Worm (Caenorhabditis elegans) whole organism, young adult: Measurements from ENCODE around the gene F35H10.3.
A peak's percentile ranks its signal among the peaks of the same experiment; 100 is the strongest.

Experiments
- C06A6.2 ChIP-seq: fragments of 200-800 bp; sonication (Bioruptor generic); conservative IDR thresholded peaks from 2 replicates; pipeline ENCODE4 v1.3.6; 2022; ENCODE audit warnings: missing genetic modification characterization, missing compliant biosample characterization
- F10E7.11 ChIP-seq: sonication (generic microtip); optimal IDR thresholded peaks from 2 replicates; lab custom pipeline; 2017; ENCODE audit warnings: mild to moderate bottlenecking, missing genetic modification characterization, moderate library complexity, missing compliant biosample characterization
- F23B12.7 ChIP-seq: sonication (generic microtip); optimal IDR thresholded peaks from 2 replicates; lab custom pipeline; 2017; ENCODE audit warnings: missing genetic modification characterization, mild to moderate bottlenecking, missing compliant biosample characterization, antibody characterized with exemption, moderate library complexity; ENCODE audit not compliant: insufficient read depth
- F33H1.4 ChIP-seq: fragments of 200-800 bp; sonication (Bioruptor generic); IDR thresholded peaks from 2 replicates; pipeline ENCODE4 v1.3.6; 2022; ENCODE audit warnings: missing genetic modification reagents, missing genetic modification characterization, missing compliant biosample characterization
- F49E8.2 ChIP-seq: sonication (generic microtip); optimal IDR thresholded peaks from 3 replicates; lab custom pipeline; 2017; ENCODE audit warnings: missing genetic modification characterization, mild to moderate bottlenecking, missing compliant biosample characterization, antibody characterized with exemption, moderate library complexity; ENCODE audit not compliant: insufficient read depth
- F52B5.7 ChIP-seq: sonication (generic microtip); optimal IDR thresholded peaks from 2 replicates; lab custom pipeline; 2016; ENCODE audit warnings: mild to moderate bottlenecking, missing genetic modification characterization, missing compliant biosample characterization
- F57A8.1 ChIP-seq: fragments of 200-800 bp; sonication (Bioruptor generic); optimal IDR thresholded peaks from 2 replicates; lab custom pipeline; 2018; ENCODE audit warnings: mild to moderate bottlenecking, missing genetic modification characterization, moderate library complexity, missing compliant biosample characterization
- K12H6.12 ChIP-seq: fragments of 200-800 bp; sonication (Bioruptor generic); optimal IDR thresholded peaks from 2 replicates; lab custom pipeline; 2018; ENCODE audit warnings: mild to moderate bottlenecking, missing genetic modification characterization, missing compliant biosample characterization
- Y53G8AR.9 ChIP-seq: fragments of 200-800 bp; sonication (Bioruptor generic); conservative IDR thresholded peaks from 2 replicates; pipeline ENCODE4 v1.3.6; 2022; ENCODE audit warnings: missing genetic modification reagents, missing genetic modification characterization, missing compliant biosample characterization
- aptf-2 ChIP-seq: fragments of 200-800 bp; sonication (Bioruptor generic); conservative IDR thresholded peaks from 2 replicates; pipeline ENCODE4 v1.3.6; 2022; ENCODE audit warnings: missing genetic modification reagents, missing genetic modification characterization, missing compliant biosample characterization
- aptf-3 ChIP-seq: fragments of 200-800 bp; sonication (Bioruptor generic); IDR thresholded peaks from 2 replicates; pipeline ENCODE4 v1.3.6; 2022; ENCODE audit warnings: missing genetic modification characterization, missing compliant biosample characterization
- cebp-1 ChIP-seq, 2 experiments: fragments of 200-800 bp in 1 of 2; sonication (Bioruptor generic) in 1 of 2; sonication (generic microtip) in 1 of 2; IDR thresholded peaks in 1 of 2; optimal IDR thresholded peaks in 1 of 2; 2 replicates each; pipeline versions ENCODE4 v1.3.6 to Lab custom; 2017 to 2022; ENCODE audit warnings: missing compliant biosample characterization in 2 of 2, missing genetic modification characterization in 2 of 2, mild to moderate bottlenecking in 1 of 2, missing genetic modification reagents in 1 of 2, moderate library complexity in 1 of 2
- cebp-2 ChIP-seq: fragments of 200-800 bp; sonication (Bioruptor generic); IDR thresholded peaks from 2 replicates; pipeline ENCODE4 v1.3.6; 2022; ENCODE audit warnings: missing genetic modification characterization, missing compliant biosample characterization
- ceh-40 ChIP-seq: fragments of 200-800 bp; sonication (Bioruptor generic); IDR thresholded peaks from 2 replicates; pipeline ENCODE4 v1.3.6; 2022; ENCODE audit warnings: missing genetic modification characterization, missing compliant biosample characterization
- ceh-91 ChIP-seq: fragments of 200-800 bp; sonication (Bioruptor generic); IDR thresholded peaks from 2 replicates; pipeline ENCODE4 v1.3.6; 2022; ENCODE audit warnings: missing genetic modification reagents, missing genetic modification characterization, missing compliant biosample characterization
- chd-7 ChIP-seq: sonication (generic microtip); optimal IDR thresholded peaks from 2 replicates; lab custom pipeline; 2016; ENCODE audit warnings: mild to moderate bottlenecking, missing genetic modification characterization, moderate library complexity, missing compliant biosample characterization
- egl-44 ChIP-seq: fragments of 200-800 bp; sonication (Bioruptor generic); IDR thresholded peaks from 2 replicates; pipeline ENCODE4 v1.3.6; 2022; ENCODE audit warnings: missing genetic modification reagents, missing genetic modification characterization, missing compliant biosample characterization
- egrh-3 ChIP-seq: fragments of 200-800 bp; sonication (Bioruptor generic); IDR thresholded peaks from 2 replicates; pipeline ENCODE4 v1.3.6; 2022; ENCODE audit warnings: missing genetic modification reagents, missing genetic modification characterization, missing compliant biosample characterization
- ets-4 ChIP-seq: fragments of 200-800 bp; sonication (Bioruptor generic); optimal IDR thresholded peaks from 2 replicates; lab custom pipeline; 2018; ENCODE audit warnings: mild to moderate bottlenecking, missing genetic modification characterization, missing compliant biosample characterization
- fkh-3 ChIP-seq: sonication (generic microtip); optimal IDR thresholded peaks from 2 replicates; lab custom pipeline; 2016; ENCODE audit warnings: mild to moderate bottlenecking, missing genetic modification characterization, missing compliant biosample characterization
- hlh-12 ChIP-seq: sonication (generic microtip); optimal IDR thresholded peaks from 2 replicates; lab custom pipeline; 2016; ENCODE audit warnings: missing genetic modification characterization, missing compliant biosample characterization
- hlh-26 ChIP-seq: fragments of 200-800 bp; sonication (Bioruptor generic); conservative IDR thresholded peaks from 2 replicates; pipeline ENCODE4 v1.3.6; 2022; ENCODE audit warnings: missing genetic modification reagents, missing genetic modification characterization, missing compliant biosample characterization
- hmg-1.2 ChIP-seq: fragments of 200-800 bp; sonication (Bioruptor generic); IDR thresholded peaks from 2 replicates; pipeline ENCODE4 v1.3.6; 2022; ENCODE audit warnings: missing genetic modification reagents, missing genetic modification characterization, missing compliant biosample characterization
- let-526 ChIP-seq: fragments of 200-800 bp; sonication (Bioruptor generic); IDR thresholded peaks from 2 replicates; pipeline ENCODE4 v1.3.6; 2022; ENCODE audit warnings: missing genetic modification reagents, missing genetic modification characterization, missing compliant biosample characterization
- let-607 ChIP-seq, 2 experiments: fragments of 200-800 bp in 1 of 2; sonication (Bioruptor generic) in 1 of 2; sonication (generic microtip) in 1 of 2; optimal IDR thresholded peaks; 2 replicates each; lab custom pipeline; 2016 to 2018; ENCODE audit warnings: mild to moderate bottlenecking in 2 of 2, missing compliant biosample characterization in 2 of 2, missing genetic modification characterization in 2 of 2, moderate library complexity in 2 of 2, missing genotype in 1 of 2
- lin-40 ChIP-seq: sonication (generic microtip); optimal IDR thresholded peaks from 2 replicates; lab custom pipeline; 2016; ENCODE audit warnings: missing genetic modification characterization, mild to moderate bottlenecking, missing compliant biosample characterization, missing genotype, missing genetic modification reagents
- lir-1 ChIP-seq: fragments of 200-800 bp; sonication (Bioruptor generic); conservative IDR thresholded peaks from 2 replicates; pipeline ENCODE4 v1.3.6; 2022; ENCODE audit warnings: missing genetic modification reagents, missing genetic modification characterization, missing compliant biosample characterization
- madf-6 ChIP-seq: fragments of 200-800 bp; sonication (Bioruptor generic); IDR thresholded peaks from 2 replicates; pipeline ENCODE4 v1.3.6; 2022; ENCODE audit warnings: missing genetic modification reagents, missing genetic modification characterization, missing compliant biosample characterization
- madf-8 ChIP-seq: fragments of 200-800 bp; sonication (Bioruptor generic); conservative IDR thresholded peaks from 2 replicates; pipeline ENCODE4 v1.3.6; 2022; ENCODE audit warnings: missing genetic modification reagents, missing genetic modification characterization, missing compliant biosample characterization
- nfyb-1 ChIP-seq: fragments of 200-800 bp; sonication (Bioruptor generic); IDR thresholded peaks from 2 replicates; pipeline ENCODE4 v1.3.6; 2022; ENCODE audit warnings: missing genetic modification reagents, missing genetic modification characterization, missing compliant biosample characterization
- nhr-120 ChIP-seq: fragments of 200-800 bp; sonication (Bioruptor generic); IDR thresholded peaks from 2 replicates; pipeline ENCODE4 v1.3.6; 2022; ENCODE audit warnings: missing genetic modification characterization, missing compliant biosample characterization
- nhr-179 ChIP-seq: sonication (generic microtip); optimal IDR thresholded peaks from 2 replicates; lab custom pipeline; 2016; ENCODE audit warnings: mild to moderate bottlenecking, missing genetic modification characterization, missing compliant biosample characterization
- nhr-80 ChIP-seq: sonication (generic microtip); optimal IDR thresholded peaks from 2 replicates; lab custom pipeline; 2016; ENCODE audit warnings: missing genetic modification characterization, missing compliant biosample characterization
- pbrm-1 ChIP-seq: fragments of 200-800 bp; sonication (Bioruptor generic); IDR thresholded peaks from 2 replicates; pipeline ENCODE4 v1.3.6; 2022; ENCODE audit warnings: missing genetic modification reagents, missing genetic modification characterization, missing compliant biosample characterization
- pha-4 ChIP-seq: fragments of 150-350 bp; sonication (generic microtip); optimal IDR thresholded peaks from 2 replicates; lab custom pipeline; 2014; ENCODE audit warnings: missing biosample characterization, missing genetic modification reagents, missing genetic modification characterization
- repo-1 ChIP-seq: sonication (generic microtip); optimal IDR thresholded peaks from 2 replicates; lab custom pipeline; 2017; ENCODE audit warnings: mild to moderate bottlenecking, missing genetic modification characterization, missing compliant biosample characterization
- rpc-1 ChIP-seq, 2 experiments: fragments of 150-350 bp in 1 of 2; sonication (generic microtip) in 1 of 2; optimal IDR thresholded peaks; 2 replicates each; lab custom pipeline; 2014 to 2018; ENCODE audit warnings: missing biosample characterization in 1 of 2, missing genetic modification characterization in 1 of 2, missing genetic modification reagents in 1 of 2, missing genotype in 1 of 2
- snpc-1.1 ChIP-seq: sonication (generic microtip); optimal IDR thresholded peaks from 2 replicates; lab custom pipeline; 2017; ENCODE audit warnings: missing genetic modification characterization, mild to moderate bottlenecking, missing compliant biosample characterization, antibody characterized with exemption, moderate library complexity, missing genotype, missing genetic modification reagents; ENCODE audit not compliant: insufficient read depth
- snpc-3.4 ChIP-seq: sonication (generic microtip); optimal IDR thresholded peaks from 2 replicates; lab custom pipeline; 2017; ENCODE audit warnings: missing genetic modification characterization, mild to moderate bottlenecking, missing compliant biosample characterization, antibody characterized with exemption, moderate library complexity, missing genotype, missing genetic modification reagents
- snpc-4 ChIP-seq, 5 experiments: fragments of 150-350 bp in 1 of 5; sonication (generic microtip) in 4 of 5; optimal IDR thresholded peaks; 2 replicates each; lab custom pipeline; 2014 to 2018; ENCODE audit warnings: missing genetic modification characterization in 5 of 5, missing biosample characterization in 3 of 5, antibody characterized with exemption in 2 of 5, mild to moderate bottlenecking in 2 of 5, missing compliant biosample characterization in 2 of 5, missing genotype in 2 of 5, moderate library complexity in 2 of 5, missing genetic modification reagents in 1 of 5
- tbp1 ChIP-seq: fragments of 200-800 bp; sonication (Bioruptor generic); optimal IDR thresholded peaks from 2 replicates; lab custom pipeline; 2018; ENCODE audit warnings: mild to moderate bottlenecking, missing genetic modification characterization, missing compliant biosample characterization
- tlf-1 ChIP-seq: fragments of 200-800 bp; sonication (Bioruptor generic); optimal IDR thresholded peaks from 2 replicates; lab custom pipeline; 2018; ENCODE audit warnings: mild to moderate bottlenecking, missing genetic modification characterization, missing compliant biosample characterization
- zfh-2 ChIP-seq: fragments of 200-800 bp; sonication (Bioruptor generic); conservative IDR thresholded peaks from 2 replicates; pipeline ENCODE4 v1.3.6; 2022; ENCODE audit warnings: missing genetic modification reagents, missing genetic modification characterization, missing compliant biosample characterization
- ztf-28 ChIP-seq: fragments of 200-800 bp; sonication (Bioruptor generic); IDR thresholded peaks from 2 replicates; pipeline ENCODE4 v1.3.6; 2022; ENCODE audit warnings: missing genetic modification reagents, missing genetic modification characterization, missing compliant biosample characterization
- ztf-6 ChIP-seq: fragments of 200-800 bp; sonication (Bioruptor generic); IDR thresholded peaks from 2 replicates; pipeline ENCODE4 v1.3.6; 2022; ENCODE audit warnings: missing genetic modification reagents, missing genetic modification characterization, missing compliant biosample characterization

The F35H10.3 gene

ce11 chrIV:8375381-8375780 is 49.6 kb downstream of the F35H10.3 start (continued):
- TF ChIP-seq tlf-1 (GFP tag; lab: Kevin White, UChicago) = peak; percentile 24
- TF ChIP-seq repo-1 (tag; lab: Kevin White, UChicago) = peak; percentile 73
- no peak for TF ChIP-seq nhr-120 (GFP tag; lab: Robert Waterston, UW)
- no peak for TF ChIP-seq cebp-2 (GFP tag; lab: Robert Waterston, UW)
- peak; percentile 31 for TF ChIP-seq F23B12.7 (tag; lab: Kevin White, UChicago)
- no peak for TF ChIP-seq F10E7.11 (tag; lab: Kevin White, UChicago)
- 0 out of 2 replicates have a peak, but pooled peaks have one; percentile 25 for TF ChIP-seq madf-8
- TF ChIP-seq madf-6 (GFP tag; lab: Robert Waterston, UW) = peak; percentile 58; the same call in 1 of the 2 replicates
- TF ChIP-seq pbrm-1 (GFP tag; lab: Robert Waterston, UW) = peak; percentile 62; the same call in 1 of the 2 replicates
- peak; percentile 64 for TF ChIP-seq lin-40 (tag; lab: Kevin White, UChicago)
- TF ChIP-seq hmg-1.2 (GFP tag; lab: Robert Waterston, UW) = peak; percentile 63
- no peak for TF ChIP-seq aptf-2 (GFP tag; lab: Robert Waterston, UW)
- no peak for TF ChIP-seq ceh-40 (GFP tag; lab: Robert Waterston, UW)
- TF ChIP-seq F57A8.1 (GFP tag; lab: Kevin White, UChicago) = no peak
- TF ChIP-seq snpc-4 (GFP tag; optimal IDR thresholded peaks at IDR 0.05; lab: Kevin White, UChicago) = peak; percentile 86
- TF ChIP-seq snpc-4 (tag; optimal IDR thresholded peaks at IDR 0.05; lab: Kevin White, UChicago) = peak in 3 of 4 experiments; percentile 70 to 74 (median 71)
- TF ChIP-seq ztf-6 (GFP tag; lab: Robert Waterston, UW) = 0 out of 2 replicates have a peak, but pooled peaks have one; percentile 48
- TF ChIP-seq cebp-1 (GFP tag; IDR thresholded peaks at IDR 0.05; lab: Robert Waterston, UW) = 0 out of 2 replicates have a peak, but pooled peaks have one; percentile 9
- peak; percentile 70 for TF ChIP-seq cebp-1 (tag; optimal IDR thresholded peaks at IDR 0.05; lab: Kevin White, UChicago)
- TF ChIP-seq nfyb-1 = peak; percentile 83
- no peak for TF ChIP-seq fkh-3 (tag; lab: Kevin White, UChicago)
- peak; percentile 60 for TF ChIP-seq nhr-80 (tag; lab: Kevin White, UChicago)
- TF ChIP-seq K12H6.12 (tag; lab: Kevin White, UChicago) = peak; percentile 9
- peak; percentile 46 for TF ChIP-seq snpc-1.1 (tag; lab: Kevin White, UChicago)
- TF ChIP-seq lir-1 (GFP tag; lab: Robert Waterston, UW) = 0 out of 2 replicates have a peak, but pooled peaks have one; percentile 45
- no peak for TF ChIP-seq zfh-2
- no peak for TF ChIP-seq let-526 (GFP tag; lab: Robert Waterston, UW)
- peak; percentile 57 for TF ChIP-seq F49E8.2 (tag; lab: Kevin White, UChicago)
- peak; percentile 74 for TF ChIP-seq F52B5.7 (tag; lab: Kevin White, UChicago)
- peak; percentile 60 for TF ChIP-seq chd-7
- TF ChIP-seq hlh-12 (tag; lab: Kevin White, UChicago) = peak; percentile 22
- peak; percentile 80 for TF ChIP-seq Y53G8AR.9
- no peak for TF ChIP-seq ets-4 (GFP tag; lab: Kevin White, UChicago)
- peak in 1 of 2 experiments; percentile 50 for TF ChIP-seq let-607 (tag; optimal IDR thresholded peaks at IDR 0.05; lab: Kevin White, UChicago)
- TF ChIP-seq hlh-26 (GFP tag; lab: Robert Waterston, UW) = no peak
- no peak for TF ChIP-seq ceh-91
- TF ChIP-seq rpc-1 (optimal IDR thresholded peaks at IDR 0.05; lab: Kevin White, UChicago) = peak; percentile 87
- peak; percentile 86 for TF ChIP-seq rpc-1 (tag; optimal IDR thresholded peaks at IDR 0.05; lab: Kevin White, UChicago)
- 0 out of 2 replicates have a peak, but pooled peaks have one; percentile 36 for TF ChIP-seq aptf-3 (GFP tag; lab: Robert Waterston, UW)
- no peak for TF ChIP-seq nhr-179 (tag; lab: Kevin White, UChicago)
- TF ChIP-seq egl-44 (GFP tag; lab: Robert Waterston, UW) = peak; percentile 67; the same call in 1 of the 2 replicates
- peak; percentile 59 for TF ChIP-seq F33H1.4 (GFP tag; lab: Robert Waterston, UW)
- TF ChIP-seq ztf-28 (GFP tag; lab: Robert Waterston, UW) = no peak
- TF ChIP-seq egrh-3 (GFP tag; lab: Robert Waterston, UW) = no peak
- TF ChIP-seq tbp1 = peak; percentile 89
- no peak for TF ChIP-seq pha-4 (tag; lab: Kevin White, UChicago)
- TF ChIP-seq C06A6.2 (GFP tag; lab: Robert Waterston, UW) = no peak
- TF ChIP-seq snpc-3.4 (tag; lab: Kevin White, UChicago) = peak; percentile 82
